Fruit fly (Drosophila melanogaster) whole organism, embryonic: Measurements from ENCODE around the gene CG46314.

Source experiments
- Atf6 ChIP-seq: fragments of 200-800 bp; sonication (Bioruptor generic); IDR thresholded peaks from 2 replicates; pipeline ENCODE4 v1.3.6; 2022; ENCODE audit warnings: missing biosample characterization, missing genetic modification characterization
- Awh ChIP-seq: fragments of 200-800 bp; sonication (Bioruptor generic); IDR thresholded peaks from 2 replicates; pipeline ENCODE4, ENCODE4 v1.3.6; 2022; ENCODE audit warnings: missing biosample characterization, missing genetic modification characterization
- BEAF-32 ChIP-seq: fragments of 200-800 bp; sonication (Bioruptor generic); optimal IDR thresholded peaks from 3 replicates; lab custom pipeline; 2017; ENCODE audit warnings: missing biosample characterization, missing genetic modification characterization, mild to moderate bottlenecking, moderate library complexity, missing genetic modification reagents
- CG10209 ChIP-seq: fragments of 200-800 bp; sonication (Bioruptor generic); optimal IDR thresholded peaks from 3 replicates; lab custom pipeline; 2017; ENCODE audit warnings: missing biosample characterization, mild to moderate bottlenecking, missing genetic modification characterization, missing genetic modification reagents
- CG10274 ChIP-seq: fragments of 200-800 bp; sonication (Bioruptor generic); optimal IDR thresholded peaks from 3 replicates; lab custom pipeline; 2017; ENCODE audit warnings: missing biosample characterization, mild to moderate bottlenecking, missing genetic modification characterization
- CG11696 ChIP-seq: fragments of 200-800 bp; sonication (Bioruptor generic); IDR thresholded peaks from 2 replicates; pipeline ENCODE4 v1.3.6; 2022; ENCODE audit warnings: missing biosample characterization, missing genetic modification characterization
- CG12942 ChIP-seq: fragments of 200-800 bp; sonication (Bioruptor generic); optimal IDR thresholded peaks from 3 replicates; lab custom pipeline; 2016; ENCODE audit warnings: missing biosample characterization, missing genetic modification characterization
- CG14050 ChIP-seq: fragments of 200-800 bp; sonication (Bioruptor generic); IDR thresholded peaks from 3 replicates; pipeline ENCODE4 v1.3.6; 2022; ENCODE audit warnings: missing biosample characterization, missing genetic modification characterization
- CG1529 ChIP-seq: fragments of 200-800 bp; sonication (Bioruptor generic); optimal IDR thresholded peaks from 3 replicates; lab custom pipeline; 2018; ENCODE audit warnings: missing biosample characterization, missing genetic modification characterization
- CG15601 ChIP-seq: fragments of 200-800 bp; sonication (Bioruptor generic); optimal IDR thresholded peaks from 3 replicates; lab custom pipeline; 2019; ENCODE audit warnings: missing biosample characterization, mild to moderate bottlenecking, missing genetic modification characterization, moderate library complexity
- CG15696 ChIP-seq: fragments of 200-800 bp; sonication (Bioruptor generic); optimal IDR thresholded peaks from 2 replicates; lab custom pipeline; 2019; ENCODE audit warnings: missing biosample characterization, mild to moderate bottlenecking, missing genetic modification characterization, moderate library complexity
- CG16813 ChIP-seq: fragments of 200-800 bp; sonication (Bioruptor generic); IDR thresholded peaks from 3 replicates; pipeline ENCODE4 v1.3.6; 2022; ENCODE audit warnings: missing biosample characterization, missing genetic modification characterization; ENCODE audit not compliant: partially characterized antibody
- CG17186 ChIP-seq: fragments of 200-800 bp; sonication (Bioruptor generic); optimal IDR thresholded peaks from 3 replicates; lab custom pipeline; 2017; ENCODE audit warnings: missing biosample characterization, missing genetic modification reagents, missing genetic modification characterization
- CG17328 ChIP-seq: fragments of 200-800 bp; sonication (Bioruptor generic); IDR thresholded peaks from 2 replicates; pipeline ENCODE4 v1.3.6; 2022; ENCODE audit warnings: missing biosample characterization, missing genetic modification characterization
- CG17385 ChIP-seq: fragments of 200-800 bp; sonication (Bioruptor generic); optimal IDR thresholded peaks from 3 replicates; lab custom pipeline; 2018; ENCODE audit warnings: missing biosample characterization, mild to moderate bottlenecking, missing genetic modification characterization
- CG18764 ChIP-seq: fragments of 200-800 bp; sonication (Bioruptor generic); optimal IDR thresholded peaks from 3 replicates; lab custom pipeline; 2016; ENCODE audit warnings: missing biosample characterization, missing genetic modification characterization
- CG2712 ChIP-seq: fragments of 200-800 bp; optimal IDR thresholded peaks from 3 replicates; lab custom pipeline; 2019; ENCODE audit warnings: missing biosample characterization, mild to moderate bottlenecking, missing genetic modification characterization, moderate library complexity
- CG4424 ChIP-seq: fragments of 200-800 bp; sonication (Bioruptor generic); optimal IDR thresholded peaks from 3 replicates; lab custom pipeline; 2016; ENCODE audit warnings: missing biosample characterization, missing genetic modification characterization
- CG4707 ChIP-seq: fragments of 200-800 bp; sonication (Bioruptor generic); optimal IDR thresholded peaks from 2 replicates; lab custom pipeline; 2018; ENCODE audit warnings: missing biosample characterization, mild to moderate bottlenecking, missing genetic modification characterization, moderate library complexity
- CG6254 ChIP-seq: fragments of 200-800 bp; sonication (Bioruptor generic); optimal IDR thresholded peaks from 3 replicates; lab custom pipeline; 2017; ENCODE audit warnings: mild to moderate bottlenecking, missing biosample characterization, missing genetic modification reagents, missing genetic modification characterization
- CG7357 ChIP-seq: fragments of 200-800 bp; sonication (Bioruptor generic); IDR thresholded peaks from 3 replicates; pipeline ENCODE4 v1.3.6; 2022; ENCODE audit warnings: missing biosample characterization, missing genetic modification characterization
- CG9437 ChIP-seq: fragments of 200-800 bp; sonication (Bioruptor generic); optimal IDR thresholded peaks from 2 replicates; lab custom pipeline; 2018; ENCODE audit warnings: missing biosample characterization, mild to moderate bottlenecking, missing genetic modification characterization
- CG9817 ChIP-seq: fragments of 200-800 bp; sonication (Bioruptor generic); optimal IDR thresholded peaks from 2 replicates; lab custom pipeline; 2018; ENCODE audit warnings: missing biosample characterization, mild to moderate bottlenecking, missing genetic modification characterization, moderate library complexity
- Gug ChIP-seq: fragments of 200-800 bp; sonication (Bioruptor generic); IDR thresholded peaks from 4 replicates; pipeline ENCODE4 v1.3.6; 2022; ENCODE audit warnings: missing biosample characterization, missing genetic modification characterization
- H15 ChIP-seq: fragments of 200-800 bp; sonication (Bioruptor generic); IDR thresholded peaks from 3 replicates; pipeline ENCODE4 v1.3.6; 2022; ENCODE audit warnings: missing biosample characterization, missing genetic modification characterization
- HLH4C ChIP-seq: fragments of 200-800 bp; sonication (Bioruptor generic); IDR thresholded peaks from 3 replicates; pipeline ENCODE4 v1.3.6; 2022; ENCODE audit warnings: missing biosample characterization, missing genetic modification characterization; ENCODE audit not compliant: partially characterized antibody
- Hmr ChIP-seq: fragments of 200-800 bp; sonication (Bioruptor generic); optimal IDR thresholded peaks from 3 replicates; lab custom pipeline; 2017; ENCODE audit warnings: mild to moderate bottlenecking, missing biosample characterization, missing genetic modification reagents, missing genetic modification characterization
- Lhr ChIP-seq: fragments of 200-800 bp; sonication (Bioruptor generic); optimal IDR thresholded peaks from 3 replicates; lab custom pipeline; 2017; ENCODE audit warnings: mild to moderate bottlenecking, missing biosample characterization, missing genetic modification reagents, missing genetic modification characterization
- Lim3 ChIP-seq: fragments of 200-800 bp; sonication (Bioruptor generic); IDR thresholded peaks from 2 replicates; pipeline ENCODE4 v1.3.6; 2022; ENCODE audit warnings: missing biosample characterization, missing genetic modification characterization
- MTF-1 ChIP-seq: fragments of 200-800 bp; sonication (Bioruptor generic); optimal IDR thresholded peaks from 2 replicates; lab custom pipeline; 2018; ENCODE audit warnings: missing biosample characterization, mild to moderate bottlenecking, missing genetic modification characterization, borderline replicate concordance
- Max ChIP-seq: fragments of 200-800 bp; sonication (Bioruptor generic); optimal IDR thresholded peaks from 2 replicates; lab custom pipeline; 2016; ENCODE audit warnings: missing biosample characterization, mild to moderate bottlenecking, missing genetic modification characterization
- Mes4 ChIP-seq: fragments of 200-800 bp; sonication (Bioruptor generic); optimal IDR thresholded peaks from 2 replicates; lab custom pipeline; 2016; ENCODE audit warnings: missing biosample characterization, missing genetic modification characterization
- Six4 ChIP-seq: fragments of 200-800 bp; sonication (Bioruptor generic); optimal IDR thresholded peaks from 2 replicates; lab custom pipeline; 2016; ENCODE audit warnings: missing biosample characterization, missing genetic modification characterization
- Stat92E ChIP-seq, 3 experiments: fragments of >200 bp in 2 of 3; fragments of 200-800 bp in 1 of 3; sonication (Bioruptor generic) in 1 of 3; optimal IDR thresholded peaks; 2 replicates each; lab custom pipeline; 2017 to 2019; ENCODE audit warnings: missing biosample characterization in 3 of 3, missing genetic modification characterization in 3 of 3, mild to moderate bottlenecking in 1 of 3, moderate library complexity in 1 of 3
- ap ChIP-seq: fragments of 200-800 bp; sonication (Bioruptor generic); IDR thresholded peaks from 2 replicates; pipeline ENCODE4 v1.3.6; 2022; ENCODE audit warnings: missing biosample characterization, missing genetic modification characterization
- bigmax ChIP-seq: fragments of 200-800 bp; sonication (Bioruptor generic); optimal IDR thresholded peaks from 2 replicates; lab custom pipeline; 2018; ENCODE audit warnings: missing biosample characterization, mild to moderate bottlenecking, missing genetic modification characterization
- chinmo ChIP-seq: fragments of 200-800 bp; sonication (Bioruptor generic); IDR thresholded peaks from 4 replicates; pipeline ENCODE4 v1.3.6; 2022; ENCODE audit warnings: missing biosample characterization, missing genetic modification characterization; ENCODE audit not compliant: partially characterized antibody
- crc ChIP-seq: fragments of 200-800 bp; sonication (Bioruptor generic); optimal IDR thresholded peaks from 2 replicates; lab custom pipeline; 2016; ENCODE audit warnings: missing biosample characterization, missing genetic modification characterization
- dm ChIP-seq: fragments of 200-800 bp; sonication (Bioruptor generic); optimal IDR thresholded peaks from 3 replicates; lab custom pipeline; 2016; ENCODE audit warnings: missing biosample characterization, missing genetic modification characterization
- fru ChIP-seq: fragments of >200 bp; optimal IDR thresholded peaks from 2 replicates; lab custom pipeline; 2017
- jing ChIP-seq: fragments of 200-800 bp; sonication (Bioruptor generic); optimal IDR thresholded peaks from 2 replicates; lab custom pipeline; 2018; ENCODE audit warnings: missing biosample characterization, mild to moderate bottlenecking, missing genetic modification characterization
- lov ChIP-seq, 2 experiments: fragments of 200-800 bp in 1 of 2; fragments of >200 bp in 1 of 2; sonication (Bioruptor generic) in 1 of 2; IDR thresholded peaks in 1 of 2; optimal IDR thresholded peaks in 1 of 2; 2 replicates in 1 of 2; 3 replicates in 1 of 2; pipeline versions ENCODE4 v1.3.6 to Lab custom; 2017 to 2022; ENCODE audit warnings: missing biosample characterization in 1 of 2, missing genetic modification characterization in 1 of 2
- pros ChIP-seq: fragments of 200-800 bp; sonication (Bioruptor generic); optimal IDR thresholded peaks from 3 replicates; lab custom pipeline; 2019; ENCODE audit warnings: missing biosample characterization, mild to moderate bottlenecking, missing genetic modification characterization, moderate library complexity
- ranshi ChIP-seq: fragments of 200-800 bp; sonication (Bioruptor generic); IDR thresholded peaks from 2 replicates; pipeline ENCODE4 v1.3.6; 2022; ENCODE audit warnings: missing biosample characterization, missing genetic modification characterization
- slbo ChIP-seq: fragments of 200-800 bp; sonication (Bioruptor generic); IDR thresholded peaks from 2 replicates; pipeline ENCODE4 v1.3.6; 2022; ENCODE audit warnings: missing biosample characterization, missing genetic modification characterization
- slou ChIP-seq: fragments of 200-800 bp; sonication (Bioruptor generic); optimal IDR thresholded peaks from 3 replicates; lab custom pipeline; 2016; ENCODE audit warnings: missing biosample characterization, missing genetic modification characterization
- tap ChIP-seq: fragments of 200-800 bp; optimal IDR thresholded peaks from 3 replicates; lab custom pipeline; 2019; ENCODE audit warnings: missing biosample characterization, mild to moderate bottlenecking, missing genetic modification characterization, moderate library complexity
- tgo ChIP-seq: fragments of 200-800 bp; sonication (Bioruptor generic); IDR thresholded peaks from 3 replicates; pipeline ENCODE4 v1.3.6; 2022; ENCODE audit warnings: missing biosample characterization, missing genetic modification characterization
- vfl ChIP-seq: fragments of 200-800 bp; sonication (Bioruptor generic); optimal IDR thresholded peaks from 2 replicates; lab custom pipeline; 2016; ENCODE audit warnings: missing biosample characterization, missing genetic modification characterization

Gene CG46314

dm6 chr2L:21310427-21311199 is 3.5 kb upstream of the CG46314 start, which contains the start of gene crc (continued):
- TF ChIP-seq CG4707 (GFP tag; lab: Kevin White, UChicago) (no peak), pros (peak; percentile 21), Stat92E (GFP tag; optimal IDR thresholded peaks at IDR 0.05; lab: Kevin White, UChicago) (no peak), vfl (no peak), Lim3 (GFP tag; lab: Robert Waterston, UW) (no peak), lov (optimal IDR thresholded peaks at IDR 0.05; lab: Kevin White, UChicago) (no peak), lov (GFP tag; IDR thresholded peaks at IDR 0.05; lab: Robert Waterston, UW) (0 out of 3 replicates have a peak, but pooled peaks have one; percentile 22), CG18764 (no peak), CG15696 (tag; lab: Kevin White, UChicago) (peak; percentile 16), CG1529 (GFP tag; lab: Kevin White, UChicago) (no peak), CG16813 (GFP tag; lab: Robert Waterston, UW) (peak; percentile 59; the same call in 2 of the 3 replicates), slbo (GFP tag; lab: Robert Waterston, UW) (no peak), CG4424 (peak; percentile 32), dm (GFP tag; lab: Kevin White, UChicago) (peak; percentile 47), Gug (no peak), bigmax (GFP tag; lab: Kevin White, UChicago) (peak; percentile 65), Six4 (GFP tag; lab: Kevin White, UChicago) (no peak), tap (tag; lab: Kevin White, UChicago) (no peak), CG17186 (GFP tag; lab: Kevin White, UChicago) (peak; percentile 29), CG12942 (GFP tag; lab: Kevin White, UChicago) (no peak), CG10274 (GFP tag; lab: Kevin White, UChicago) (no peak), CG11696 (GFP tag; lab: Robert Waterston, UW) (no peak), Hmr (GFP tag; lab: Kevin White, UChicago) (no peak), Lhr (GFP tag; lab: Kevin White, UChicago) (no peak), fru (lab: Kevin White, UChicago) (no peak), ap (GFP tag; lab: Robert Waterston, UW) (no peak), Max (GFP tag; lab: Kevin White, UChicago) (no peak), crc (GFP tag; lab: Kevin White, UChicago) (no peak), Atf6 (GFP tag; lab: Robert Waterston, UW) (no peak), ranshi (GFP tag; lab: Robert Waterston, UW) (no peak), chinmo (peak; percentile 74; the same call in 1 of the 4 replicates), CG2712 (no peak), CG17385 (GFP tag; lab: Kevin White, UChicago) (no peak), CG7357 (no peak), HLH4C (peak; percentile 70), Mes4 (GFP tag; lab: Kevin White, UChicago) (no peak), CG9817 (tag; lab: Kevin White, UChicago) (no peak), CG17328 (GFP tag; lab: Robert Waterston, UW) (no peak), H15 (GFP tag; lab: Robert Waterston, UW) (no peak), CG10209 (GFP tag; lab: Kevin White, UChicago) (peak; percentile 24), CG9437 (no peak), MTF-1 (GFP tag; lab: Kevin White, UChicago) (no peak), BEAF-32 (GFP tag; lab: Kevin White, UChicago) (peak; percentile 71), CG6254 (no peak), Awh (no peak), CG14050 (no peak), tgo (no peak; the same call in 2 of the 3 replicates), slou (GFP tag; lab: Kevin White, UChicago) (no peak), jing (GFP tag; lab: Kevin White, UChicago) (no peak), CG15601 (tag; lab: Kevin White, UChicago) (no peak)
